Worm (Caenorhabditis elegans) whole organism, late embryonic: ENCODE measurements around the gene F14H8.2.

Experiments
- C38D4.7 ChIP-seq: fragments of 200-800 bp; sonication (Bioruptor generic); optimal IDR thresholded peaks from 2 replicates; lab custom pipeline; 2018; ENCODE audit warnings: mild to moderate bottlenecking, missing genetic modification characterization, moderate library complexity, missing compliant biosample characterization
- ceh-31 ChIP-seq: sonication (generic microtip); optimal IDR thresholded peaks from 2 replicates; lab custom pipeline; 2016; ENCODE audit warnings: missing genetic modification characterization, missing compliant biosample characterization
- hlh-8 ChIP-seq: sonication (generic microtip); optimal IDR thresholded peaks from 2 replicates; lab custom pipeline; 2016; ENCODE audit warnings: missing genotype, missing genetic modification characterization, missing compliant biosample characterization
- npax-4 ChIP-seq: sonication (generic microtip); optimal IDR thresholded peaks from 2 replicates; lab custom pipeline; 2016; ENCODE audit warnings: missing genetic modification characterization, missing compliant biosample characterization
- pha-4 ChIP-seq: fragments of 150-350 bp; optimal IDR thresholded peaks from 2 replicates; lab custom pipeline; 2018; ENCODE audit warnings: missing biosample characterization, missing genetic modification reagents, missing genetic modification characterization

DNA sequence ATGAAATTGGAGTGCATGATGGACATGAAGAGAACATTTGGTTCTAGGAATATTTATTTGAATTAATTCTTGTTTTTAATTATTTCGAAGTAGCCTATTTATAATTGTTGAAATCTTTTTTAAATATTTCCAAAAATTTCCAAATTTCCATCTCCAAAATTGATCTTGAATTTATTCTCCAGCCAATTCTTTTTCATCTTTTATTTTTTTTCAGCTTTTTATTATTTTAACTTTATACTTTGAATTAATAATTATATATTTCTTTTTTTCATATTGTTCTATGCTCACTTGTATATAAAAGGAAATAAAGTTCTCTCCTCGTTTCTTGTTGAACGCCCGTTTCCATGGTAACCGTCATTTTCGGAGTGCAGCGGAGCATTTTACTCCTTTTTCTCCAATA lies 40.2 kb downstream of the F14H8.2 start, which contains the start of gene xbx-1:
- TF ChIP-seq npax-4 (tag; lab: Kevin White, UChicago) (no peak), hlh-8 (tag; lab: Kevin White, UChicago) (no peak), pha-4 (tag; lab: Kevin White, UChicago) (no peak), ceh-31 (tag; lab: Kevin White, UChicago) (no peak), C38D4.7 (no peak)
